Fruit fly (Drosophila melanogaster): Measurements from ENCODE around the gene CG32221.

Gene CG32221

DNA sequence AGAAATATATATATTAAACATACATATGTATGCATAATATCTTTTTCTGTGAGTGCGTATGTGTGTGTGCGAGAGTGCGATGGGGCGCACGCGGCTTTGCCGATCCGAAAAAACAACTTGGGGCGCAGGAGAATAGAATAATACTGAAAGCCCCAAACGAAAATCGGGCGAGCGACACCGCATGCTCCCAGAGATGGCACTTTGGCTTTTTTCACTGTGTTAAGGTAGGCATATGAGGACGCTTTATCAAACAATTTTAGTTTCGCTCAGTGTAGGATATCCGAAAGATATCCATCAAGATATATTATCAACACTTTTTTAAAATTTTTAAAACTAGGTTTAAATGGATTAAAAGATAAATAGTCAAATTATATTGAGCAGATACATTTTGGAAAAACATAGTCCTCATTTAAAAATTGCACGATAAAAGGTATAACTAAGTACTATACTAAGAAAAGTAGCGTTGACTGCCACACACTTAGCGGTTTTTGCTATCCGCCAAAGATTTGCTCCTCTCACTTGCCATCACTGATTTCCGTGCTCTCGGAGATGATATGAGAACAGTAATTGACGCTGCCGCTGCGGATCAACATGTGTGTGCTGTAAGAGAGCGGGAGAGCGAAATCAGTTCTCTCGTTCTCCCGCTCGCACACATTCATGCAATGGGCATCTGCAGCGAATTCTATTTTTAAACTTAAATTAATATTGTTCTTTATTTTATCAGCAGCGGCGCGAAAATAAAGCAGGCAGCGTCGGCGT, 43.4 kb upstream of the CG32221 start (continued):
- TF ChIP-seq unpg (GFP tag; optimal IDR thresholded peaks at IDR 0.05) = peak; percentile 28
- TF ChIP-seq gsb-n (tag; optimal IDR thresholded peaks at IDR 0.05) = no peak
- TF ChIP-seq Meics (GFP tag; optimal IDR thresholded peaks at IDR 0.05) = peak; percentile 75
- TF ChIP-seq NK7.1 (GFP tag; optimal IDR thresholded peaks at IDR 0.05) = peak; percentile 13
- TF ChIP-seq YL-1 (GFP tag; optimal IDR thresholded peaks at IDR 0.05) = no peak
- TF ChIP-seq cas (GFP tag; IDR thresholded peaks at IDR 0.05) = no peak
- TF ChIP-seq caup (GFP tag; optimal IDR thresholded peaks at IDR 0.05; ENCODE audit: severe bottlenecking) = peak; percentile 14
- TF ChIP-seq Oaz (GFP tag; IDR thresholded peaks at IDR 0.05) = no peak
- TF ChIP-seq tup (GFP tag; optimal IDR thresholded peaks at IDR 0.05) = peak; percentile 47
- no peak for TF ChIP-seq dimm (GFP tag; IDR thresholded peaks at IDR 0.05)
- no peak; the same call in 2 of the 3 replicates for TF ChIP-seq CG34224 (GFP tag; IDR thresholded peaks at IDR 0.05; ENCODE audit: partially characterized antibody)
- peak; percentile 51 for TF ChIP-seq Six4 (GFP tag; optimal IDR thresholded peaks at IDR 0.05)
- peak; percentile 78 for TF ChIP-seq Tbp (GFP tag; optimal IDR thresholded peaks at IDR 0.05)
- no peak for TF ChIP-seq da (GFP tag; optimal IDR thresholded peaks at IDR 0.05)
- peak; percentile 44 for TF ChIP-seq Fer3 (tag; optimal IDR thresholded peaks at IDR 0.05)
- peak; percentile 33 for TF ChIP-seq CG6254 (GFP tag; optimal IDR thresholded peaks at IDR 0.05)
- TF ChIP-seq nerfin-2 (GFP tag; IDR thresholded peaks at IDR 0.05; ENCODE audit: partially characterized antibody) = no peak
- TF ChIP-seq CG18599 (GFP tag; optimal IDR thresholded peaks at IDR 0.05) = peak; percentile 64
- no peak for TF ChIP-seq ac (GFP tag; optimal IDR thresholded peaks at IDR 0.05)
- no peak for TF ChIP-seq Dp (GFP tag; optimal IDR thresholded peaks at IDR 0.05)
- no peak for TF ChIP-seq CG17568 (GFP tag; optimal IDR thresholded peaks at IDR 0.05)
- no peak for TF ChIP-seq CG2202 (tag; optimal IDR thresholded peaks at IDR 0.05)
- TF ChIP-seq CG11504 (tag; optimal IDR thresholded peaks at IDR 0.05) = peak; percentile 70
- TF ChIP-seq mirr (GFP tag; optimal IDR thresholded peaks at IDR 0.05) = no peak
- peak; percentile 29 for TF ChIP-seq CG34376 (GFP tag; optimal IDR thresholded peaks at IDR 0.05)
- TF ChIP-seq gro (GFP tag; optimal IDR thresholded peaks at IDR 0.05) = no peak
- peak; percentile 4; the same call in 1 of the 2 replicates for TF ChIP-seq CG17328 (GFP tag; IDR thresholded peaks at IDR 0.05)
- peak; percentile 46 for TF ChIP-seq CG1602 (GFP tag; optimal IDR thresholded peaks at IDR 0.05)
- peak; percentile 15 for TF ChIP-seq NC2β (GFP tag; optimal IDR thresholded peaks at IDR 0.05)
- no peak for TF ChIP-seq CG12219 (GFP tag; optimal IDR thresholded peaks at IDR 0.05)
- TF ChIP-seq CG14860 (GFP tag; IDR thresholded peaks at IDR 0.05; ENCODE audit: partially characterized antibody) = no peak
- TF ChIP-seq p53 (GFP tag; optimal IDR thresholded peaks at IDR 0.05) = peak; percentile 42
- TF ChIP-seq Sry-β (GFP tag; optimal IDR thresholded peaks at IDR 0.05) = peak; percentile 99
- no peak for TF ChIP-seq Doc2 (GFP tag; IDR thresholded peaks at IDR 0.05)
- peak; percentile 46 for TF ChIP-seq CG10462 (GFP tag; optimal IDR thresholded peaks at IDR 0.05)
- TF ChIP-seq CG4328 (GFP tag; optimal IDR thresholded peaks at IDR 0.05) = peak; percentile 21
- peak; percentile 33 for TF ChIP-seq CG17802 (tag; optimal IDR thresholded peaks at IDR 0.05)
- TF ChIP-seq Taf1 (GFP tag; IDR thresholded peaks at IDR 0.05) = peak; percentile 47; the same call in 1 of the 2 replicates
- TF ChIP-seq CkIIα-i1 (GFP tag; IDR thresholded peaks at IDR 0.05) = no peak
- TF ChIP-seq Atf3 (GFP tag; optimal IDR thresholded peaks at IDR 0.05) = peak; percentile 54
- no peak for TF ChIP-seq HmgD (GFP tag; optimal IDR thresholded peaks at IDR 0.05)
- TF ChIP-seq pfk (GFP tag; optimal IDR thresholded peaks at IDR 0.05) = no peak
- peak; percentile 34 for TF ChIP-seq CG15601 (tag; optimal IDR thresholded peaks at IDR 0.05)
- TF ChIP-seq Sin3A (optimal IDR thresholded peaks at IDR 0.05) = no peak
- TF ChIP-seq lov (optimal IDR thresholded peaks at IDR 0.05) = no peak
- no peak for TF ChIP-seq lov (GFP tag; IDR thresholded peaks at IDR 0.05)
- TF ChIP-seq ken (GFP tag; IDR thresholded peaks at IDR 0.05) = no peak; the same call in 1 of the 3 replicates
- peak; percentile 38 for TF ChIP-seq slp2 (GFP tag; optimal IDR thresholded peaks at IDR 0.05)
- no peak for TF ChIP-seq hkb (optimal IDR thresholded peaks at IDR 0.05)
- TF ChIP-seq hkb (GFP tag; IDR thresholded peaks at IDR 0.05) = 0 out of 2 replicates have a peak, but pooled peaks have one; percentile 23
